Fruit fly (Drosophila melanogaster): ENCODE measurements around the gene TSG101.

Gene TSG101

DNA sequence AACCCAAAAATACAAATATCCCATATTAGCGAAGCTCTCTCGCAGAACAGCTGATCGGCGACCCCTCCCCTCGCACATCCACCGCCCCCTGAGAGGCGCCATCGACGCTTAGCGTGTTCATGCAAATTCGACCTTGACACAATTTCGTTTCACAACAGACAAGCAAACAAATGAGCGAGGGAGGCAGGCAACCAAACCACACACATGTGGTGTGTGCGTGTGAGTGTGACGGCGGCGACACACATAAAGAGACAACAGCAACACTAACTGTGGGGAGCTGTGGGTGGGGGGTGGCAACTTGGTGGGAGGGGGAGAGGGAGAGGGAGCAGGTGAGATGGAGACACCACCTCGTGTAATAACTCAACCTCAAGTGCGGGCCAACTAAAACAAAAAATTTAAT, 17.4 kb upstream of the TSG101 start (continued):
- TF ChIP-seq CG4617 (GFP tag; optimal IDR thresholded peaks at IDR 0.05; ENCODE audit: borderline replicate concordance) = no peak
- TF ChIP-seq Tbp (GFP tag; optimal IDR thresholded peaks at IDR 0.05) = no peak
- peak; percentile 21 for TF ChIP-seq ftz-f1 (GFP tag; optimal IDR thresholded peaks at IDR 0.05)
- TF ChIP-seq dimm (GFP tag; IDR thresholded peaks at IDR 0.05) = no peak
- TF ChIP-seq GATAe (GFP tag; conservative IDR thresholded peaks at IDR 0.05) = no peak
- TF ChIP-seq sna (GFP tag; IDR thresholded peaks at IDR 0.05; ENCODE audit: partially characterized antibody) = no peak
- TF ChIP-seq slp2 (GFP tag; optimal IDR thresholded peaks at IDR 0.05) = no peak
- TF ChIP-seq Optix (GFP tag; IDR thresholded peaks at IDR 0.05) = no peak
- TF ChIP-seq CG7987 (GFP tag; optimal IDR thresholded peaks at IDR 0.05) = peak; percentile 90
- TF ChIP-seq ranshi (GFP tag; IDR thresholded peaks at IDR 0.05) = no peak
- TF ChIP-seq CG42726 (GFP tag; IDR thresholded peaks at IDR 0.05; ENCODE audit: partially characterized antibody) = no peak
- no peak for TF ChIP-seq Sin3A (optimal IDR thresholded peaks at IDR 0.05)
- TF ChIP-seq CG8478 (optimal IDR thresholded peaks at IDR 0.05) = no peak
- TF ChIP-seq psq (GFP tag; optimal IDR thresholded peaks at IDR 0.05) = no peak
- TF ChIP-seq sima (GFP tag; optimal IDR thresholded peaks at IDR 0.05) = no peak
- peak; percentile 88 for TF ChIP-seq crol (GFP tag; IDR thresholded peaks at IDR 0.05)
- no peak for TF ChIP-seq mirr (GFP tag; optimal IDR thresholded peaks at IDR 0.05)
- TF ChIP-seq CG4707 (GFP tag; optimal IDR thresholded peaks at IDR 0.05) = no peak
- peak; percentile 7; the same call in 1 of the 3 replicates for TF ChIP-seq ase (GFP tag; IDR thresholded peaks at IDR 0.05)
- TF ChIP-seq crp (GFP tag; optimal IDR thresholded peaks at IDR 0.05) = peak in 1 of 2 experiments; percentile 27
- TF ChIP-seq Bdp1 (GFP tag; optimal IDR thresholded peaks at IDR 0.05) = no peak
- no peak for TF ChIP-seq shn (GFP tag; optimal IDR thresholded peaks at IDR 0.05)
- TF ChIP-seq tap (tag; optimal IDR thresholded peaks at IDR 0.05) = no peak
- no peak for TF ChIP-seq pan (optimal IDR thresholded peaks at IDR 0.05)
- peak in 1 of 2 experiments; percentile 16 for TF ChIP-seq pan (GFP tag; optimal IDR thresholded peaks at IDR 0.05 in 1 of 2, IDR thresholded peaks at IDR 0.05 in 1 of 2)
- no peak for TF ChIP-seq Doc3 (GFP tag; IDR thresholded peaks at IDR 0.05; ENCODE audit: partially characterized antibody)
- TF ChIP-seq CG11696 (GFP tag; IDR thresholded peaks at IDR 0.05) = no peak
- TF ChIP-seq CG10366 (GFP tag; IDR thresholded peaks at IDR 0.05) = no peak
- TF ChIP-seq CG13287 (GFP tag; IDR thresholded peaks at IDR 0.05; ENCODE audit: partially characterized antibody) = no peak
- TF ChIP-seq CG11695 (GFP tag; IDR thresholded peaks at IDR 0.05) = no peak
- no peak for TF ChIP-seq TFAM (GFP tag; optimal IDR thresholded peaks at IDR 0.05)
- peak; percentile 69 for TF ChIP-seq CG12769 (tag; optimal IDR thresholded peaks at IDR 0.05)
- no peak for TF ChIP-seq bsh (GFP tag; optimal IDR thresholded peaks at IDR 0.05)
- TF ChIP-seq CG6175 (GFP tag; IDR thresholded peaks at IDR 0.05) = peak; percentile 52; the same call in 1 of the 3 replicates
- TF ChIP-seq Xbp1 (GFP tag; optimal IDR thresholded peaks at IDR 0.05) = no peak
- peak; percentile 20; the same call in 1 of the 2 replicates for TF ChIP-seq bowl (GFP tag; IDR thresholded peaks at IDR 0.05)
- no peak for TF ChIP-seq CG11085 (GFP tag; IDR thresholded peaks at IDR 0.05)
- TF ChIP-seq bbx (GFP tag; IDR thresholded peaks at IDR 0.05; ENCODE audit: partially characterized antibody) = no peak

DNA sequence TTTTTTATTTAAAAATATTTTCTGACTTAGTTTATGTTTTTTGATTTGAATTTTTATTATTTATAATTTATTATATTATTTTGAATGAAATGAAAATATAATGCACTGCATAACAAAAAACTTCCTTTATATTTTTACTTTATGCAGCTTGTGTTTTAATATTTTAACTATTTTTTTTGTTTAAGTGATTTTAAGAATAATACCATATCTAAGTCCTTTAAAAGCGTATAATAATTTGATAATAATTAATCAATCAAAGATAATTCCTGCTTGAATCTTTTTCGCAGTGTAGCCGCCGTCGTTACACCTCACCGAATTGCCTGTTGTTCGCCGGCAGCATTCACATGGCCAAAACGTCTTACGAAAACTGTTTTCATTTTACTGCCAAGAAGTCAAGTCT, 16.9 kb upstream of the TSG101 start:
- TF ChIP-seq HLHmδ (GFP tag; optimal IDR thresholded peaks at IDR 0.05) = no peak
- no peak for TF ChIP-seq CG17568 (GFP tag; optimal IDR thresholded peaks at IDR 0.05)
- TF ChIP-seq Ssrp (tag; optimal IDR thresholded peaks at IDR 0.05) = peak; percentile 46
- peak; percentile 29; the same call in 1 of the 2 replicates for TF ChIP-seq CG6689 (GFP tag; IDR thresholded peaks at IDR 0.05)
- TF ChIP-seq CG15514 (GFP tag; optimal IDR thresholded peaks at IDR 0.05) = no peak
- TF ChIP-seq klu (GFP tag; IDR thresholded peaks at IDR 0.05) = no peak
- TF ChIP-seq gem (tag; optimal IDR thresholded peaks at IDR 0.05) = peak; percentile 72
- TF ChIP-seq Atf3 (GFP tag; optimal IDR thresholded peaks at IDR 0.05) = no peak
- TF ChIP-seq CG11695 (GFP tag; IDR thresholded peaks at IDR 0.05) = peak; percentile 32; the same call in 1 of the 3 replicates
- peak; percentile 66 for TF ChIP-seq Ets65A (GFP tag)
- TF ChIP-seq az2 (GFP tag; optimal IDR thresholded peaks at IDR 0.05) = peak; percentile 1
- TF ChIP-seq Dfd (GFP tag; optimal IDR thresholded peaks at IDR 0.05) = no peak
- TF ChIP-seq wor (GFP tag; IDR thresholded peaks at IDR 0.05) = no peak
- TF ChIP-seq CG4707 (GFP tag; optimal IDR thresholded peaks at IDR 0.05) = no peak
- TF ChIP-seq sd (tag; optimal IDR thresholded peaks at IDR 0.05) = no peak
- TF ChIP-seq caup (GFP tag; optimal IDR thresholded peaks at IDR 0.05; ENCODE audit: severe bottlenecking) = no peak
- TF ChIP-seq CG15269 (tag; optimal IDR thresholded peaks at IDR 0.05) = peak; percentile 62
- peak; percentile 29 for TF ChIP-seq CG8924 (tag; optimal IDR thresholded peaks at IDR 0.05)
